Worm (Caenorhabditis elegans): ENCODE data around the gene F22B7.9.

Gene F22B7.9

ce11 chrIII:8630833-8631232, 22.9 kb downstream of the F22B7.9 start, which contains the start of gene dnj-10 (continued):
- TF ChIP-seq vab-7 (GFP tag; IDR thresholded peaks at IDR 0.05) (no peak), hlh-11 (tag; optimal IDR thresholded peaks at IDR 0.05) (no peak), nhr-48 (tag; optimal IDR thresholded peaks at IDR 0.05) (no peak), zip-11 (GFP tag; IDR thresholded peaks at IDR 0.05) (no peak), Y75B8A.6 (GFP tag; IDR thresholded peaks at IDR 0.05) (no peak), saeg-2 (GFP tag; IDR thresholded peaks at IDR 0.05) (no peak), mxl-2 (GFP tag; conservative IDR thresholded peaks at IDR 0.05) (no peak), unc-62 (GFP tag; optimal IDR thresholded peaks at IDR 0.05 in 1 of 2) (no peak), unc-62 (tag; optimal IDR thresholded peaks at IDR 0.05) (no peak), ZK337.2 (GFP tag; IDR thresholded peaks at IDR 0.05) (no peak), aha-1 (tag) (no peak), lin-39 (tag; optimal IDR thresholded peaks at IDR 0.05) (no peak), unc-39 (tag; optimal IDR thresholded peaks at IDR 0.05) (no peak), Y48G9A.11 (GFP tag; IDR thresholded peaks at IDR 0.05) (no peak), nhr-6 (tag; optimal IDR thresholded peaks at IDR 0.05) (no peak), ceh-32 (tag; optimal IDR thresholded peaks at IDR 0.05; ENCODE audit: poor library complexity) (no peak), mes-2 (tag; optimal IDR thresholded peaks at IDR 0.05; ENCODE audit: poor library complexity, severe bottlenecking) (peak; percentile 69), F10B5.3 (tag; optimal IDR thresholded peaks at IDR 0.05) (no peak), nhr-11 (tag; optimal IDR thresholded peaks at IDR 0.05) (no peak), nhr-102 (tag; optimal IDR thresholded peaks at IDR 0.05) (no peak), aly-2 (tag; optimal IDR thresholded peaks at IDR 0.05) (no peak), T26A8.4 (GFP tag; IDR thresholded peaks at IDR 0.05) (no peak), lin-13 (GFP tag; optimal IDR thresholded peaks at IDR 0.05) (no peak), egl-27 (tag; optimal IDR thresholded peaks at IDR 0.05) (no peak), mdl-1 (tag; optimal IDR thresholded peaks at IDR 0.05) (no peak), D1046.2 (GFP tag; IDR thresholded peaks at IDR 0.05) (no peak), F37D6.2 (tag; optimal IDR thresholded peaks at IDR 0.05) (no peak), lsy-2 (tag; optimal IDR thresholded peaks at IDR 0.05) (peak in 1 of 2 experiments; percentile 84), nhr-25 (tag; optimal IDR thresholded peaks at IDR 0.05; ENCODE audit: borderline replicate concordance, insufficient read depth) (no peak)

- TF ChIP-seq lim-7 (GFP tag; IDR thresholded peaks at IDR 0.05) (no peak), Y75B8A.6 (GFP tag; IDR thresholded peaks at IDR 0.05) (no peak), nhr-102 (tag; optimal IDR thresholded peaks at IDR 0.05) (no peak), nhr-25 (tag; optimal IDR thresholded peaks at IDR 0.05; ENCODE audit: borderline replicate concordance, insufficient read depth) (no peak), ceh-82 (tag; optimal IDR thresholded peaks at IDR 0.05) (no peak), ctbp-1 (GFP tag; IDR thresholded peaks at IDR 0.05) (no peak), lin-39 (tag; optimal IDR thresholded peaks at IDR 0.05) (no peak), vab-7 (GFP tag; IDR thresholded peaks at IDR 0.05) (no peak), snpc-1.2 (GFP tag; IDR thresholded peaks at IDR 0.05) (no peak), nhr-111 (GFP tag; optimal IDR thresholded peaks at IDR 0.05) (no peak), zip-2 (tag; optimal IDR thresholded peaks at IDR 0.05) (no peak), spr-3 (GFP tag; optimal IDR thresholded peaks at IDR 0.05) (no peak), fos-1 (tag; optimal IDR thresholded peaks at IDR 0.05) (no peak), lin-13 (GFP tag; optimal IDR thresholded peaks at IDR 0.05) (peak; percentile 3), dpl-1 (GFP tag; optimal IDR thresholded peaks at IDR 0.05) (peak; percentile 72), lin-38 (GFP tag; IDR thresholded peaks at IDR 0.05) (peak; percentile 54), dmd-6 (GFP tag; IDR thresholded peaks at IDR 0.05) (no peak), daf-8 (GFP tag; IDR thresholded peaks at IDR 0.05) (no peak), Y5F2A.4 (GFP tag; optimal IDR thresholded peaks at IDR 0.05) (no peak), mxl-2 (GFP tag; conservative IDR thresholded peaks at IDR 0.05) (no peak), ZK546.5 (tag; optimal IDR thresholded peaks at IDR 0.05) (no peak), nhr-6 (tag; optimal IDR thresholded peaks at IDR 0.05) (no peak), T26A8.4 (GFP tag; IDR thresholded peaks at IDR 0.05) (no peak), snpc-4 (tag; optimal IDR thresholded peaks at IDR 0.05) (no peak)
These were observed 25.2 kb downstream of the F22B7.9 start, which contains the start of the genes polk-1 and gpr-1 for ce11 chrIII:8628405-8628982. Gene polk-1, minus strand, starts transcription at chrIII:8628590. Gene gpr-1, plus strand, starts transcription at chrIII:8628932.

All from whole organism, L4 larva.